Fruit fly (Drosophila melanogaster): Measurements from ENCODE around the gene CG14022.

CG14022 gene

DNA sequence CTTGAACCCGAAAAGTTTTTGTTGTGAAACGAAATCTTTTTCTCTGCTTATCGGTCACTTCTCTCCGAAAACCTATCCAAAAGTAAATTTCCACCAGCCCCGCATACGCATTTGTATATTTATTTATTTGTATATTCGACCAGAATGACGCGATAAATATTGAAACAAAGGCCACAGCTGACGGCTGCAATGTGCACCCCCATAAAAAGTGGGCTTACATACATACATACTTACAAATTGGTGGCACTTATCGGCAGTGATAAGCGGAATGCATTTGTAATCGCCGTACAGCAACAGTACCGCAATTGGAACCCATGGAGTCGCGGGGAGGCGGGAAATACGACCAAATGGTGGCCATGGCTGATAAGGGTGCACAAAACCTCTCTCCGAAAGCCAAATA, 37.5 kb downstream of the CG14022 start:
- TF ChIP-seq esn (GFP tag; optimal IDR thresholded peaks at IDR 0.05) (no peak), Met (GFP tag; optimal IDR thresholded peaks at IDR 0.05) (peak; percentile 21), Sox14 (GFP tag; optimal IDR thresholded peaks at IDR 0.05) (peak; percentile 64), svp (GFP tag) (peak; percentile 93), Hr38 (GFP tag; optimal IDR thresholded peaks at IDR 0.05) (no peak), fkh (GFP tag; optimal IDR thresholded peaks at IDR 0.05) (peak; percentile 58), lz (GFP tag; optimal IDR thresholded peaks at IDR 0.05) (no peak), Eip93F (GFP tag; optimal IDR thresholded peaks at IDR 0.05) (peak; percentile 75)

DNA sequence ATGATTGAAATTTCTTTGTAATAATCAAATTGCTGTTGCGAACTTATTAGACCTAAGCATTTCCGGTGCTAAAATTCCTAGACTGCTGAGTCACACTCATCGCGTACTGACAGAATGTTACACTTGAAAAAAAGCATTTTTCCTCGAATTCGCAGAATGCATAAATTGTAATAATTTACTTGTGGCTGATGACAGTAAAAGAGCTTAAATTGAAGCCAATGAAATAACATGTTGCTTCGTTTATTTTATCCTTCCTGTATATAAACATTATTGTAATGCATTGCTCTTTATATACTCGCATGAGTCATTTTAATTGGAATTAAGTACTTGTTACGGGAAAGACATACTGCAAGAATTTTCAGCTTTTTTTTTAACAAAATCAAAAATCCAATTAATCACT, 38.1 kb downstream of the CG14022 start:
- TF ChIP-seq Eip78C (GFP tag) = peak; percentile 68
- peak; percentile 38 for TF ChIP-seq CG31627 (GFP tag; optimal IDR thresholded peaks at IDR 0.05)
- peak; percentile 27 for TF ChIP-seq lz (GFP tag; optimal IDR thresholded peaks at IDR 0.05)
- peak; percentile 8 for TF ChIP-seq cyc (GFP tag; optimal IDR thresholded peaks at IDR 0.05)
- TF ChIP-seq CG8632 (GFP tag; optimal IDR thresholded peaks at IDR 0.05) = peak; percentile 16
- TF ChIP-seq topi (GFP tag; optimal IDR thresholded peaks at IDR 0.05) = peak; percentile 39
- TF ChIP-seq fd59A (GFP tag; optimal IDR thresholded peaks at IDR 0.05) = no peak
- peak; percentile 35 for TF ChIP-seq Hr39 (GFP tag; optimal IDR thresholded peaks at IDR 0.05)
- peak; percentile 15 for TF ChIP-seq CG10631 (GFP tag; optimal IDR thresholded peaks at IDR 0.05)
- no peak for TF ChIP-seq eg (GFP tag; IDR thresholded peaks at IDR 0.05)
- TF ChIP-seq acj6 (GFP tag; optimal IDR thresholded peaks at IDR 0.05) = peak; percentile 39
- TF ChIP-seq pdm3 (GFP tag; optimal IDR thresholded peaks at IDR 0.05) = peak; percentile 10
- peak; percentile 9 for TF ChIP-seq Sox102F (GFP tag; optimal IDR thresholded peaks at IDR 0.05)
- TF ChIP-seq CG3032 (tag; optimal IDR thresholded peaks at IDR 0.05) = peak; percentile 12
- TF ChIP-seq Ets21C (GFP tag; optimal IDR thresholded peaks at IDR 0.05) = no peak
- peak; percentile 5 for TF ChIP-seq Smox (GFP tag; optimal IDR thresholded peaks at IDR 0.05)
- no peak for TF ChIP-seq CG3919 (GFP tag; optimal IDR thresholded peaks at IDR 0.05)
- peak; percentile 46 for TF ChIP-seq CG10669 (GFP tag; optimal IDR thresholded peaks at IDR 0.05)

DNA sequence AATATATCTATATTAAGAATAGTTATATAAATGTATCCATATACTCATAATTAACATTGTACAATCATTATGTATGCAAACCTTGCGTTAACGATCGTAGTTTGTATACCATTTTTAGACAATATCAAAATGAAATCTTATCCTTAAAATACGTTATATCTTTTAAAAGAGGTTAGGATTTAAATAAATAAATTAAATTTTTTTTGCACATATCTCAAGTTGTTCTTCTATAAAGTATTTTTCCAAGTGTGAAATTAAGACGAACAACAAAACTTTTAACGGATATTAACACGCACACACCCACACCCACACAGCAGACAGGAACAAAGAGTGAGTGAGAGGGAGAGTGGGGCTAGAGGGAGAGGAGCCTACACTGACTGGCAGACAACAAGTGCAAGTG, 38.8 kb downstream of the CG14022 start:
- peak; percentile 64 for TF ChIP-seq spab (GFP tag; optimal IDR thresholded peaks at IDR 0.05)
- peak; percentile 37; the same call in 1 of the 2 replicates for TF ChIP-seq CG15336 (GFP tag; IDR thresholded peaks at IDR 0.05)
- peak; percentile 26 for TF ChIP-seq CG4318 (GFP tag; optimal IDR thresholded peaks at IDR 0.05)
- peak; percentile 45 for TF ChIP-seq lz (GFP tag; optimal IDR thresholded peaks at IDR 0.05)
- TF ChIP-seq eg (GFP tag; IDR thresholded peaks at IDR 0.05) = no peak
- TF ChIP-seq topi (GFP tag; optimal IDR thresholded peaks at IDR 0.05) = peak; percentile 41
- peak; percentile 64 for TF ChIP-seq CG9139 (GFP tag; optimal IDR thresholded peaks at IDR 0.05)
- TF ChIP-seq CG7368 (GFP tag; optimal IDR thresholded peaks at IDR 0.05) = peak; percentile 20
- TF ChIP-seq cyc (GFP tag; optimal IDR thresholded peaks at IDR 0.05) = peak; percentile 18
- peak; percentile 22 for TF ChIP-seq CG11762 (GFP tag; optimal IDR thresholded peaks at IDR 0.05; ENCODE audit: insufficient read depth)
- peak; percentile 27 to 33 for TF ChIP-seq salr (GFP tag; optimal IDR thresholded peaks at IDR 0.05)
- peak; percentile 64 for TF ChIP-seq CG1621 (tag; optimal IDR thresholded peaks at IDR 0.05)
- peak; percentile 72 for TF ChIP-seq CG10631 (GFP tag; optimal IDR thresholded peaks at IDR 0.05)
- TF ChIP-seq CG3032 (tag; optimal IDR thresholded peaks at IDR 0.05) = peak; percentile 82
- peak; percentile 58 for TF ChIP-seq Met (GFP tag; optimal IDR thresholded peaks at IDR 0.05)
- TF ChIP-seq CG34406 (GFP tag; optimal IDR thresholded peaks at IDR 0.05) = peak; percentile 69
- TF ChIP-seq achi (GFP tag; optimal IDR thresholded peaks at IDR 0.05) = peak; percentile 60
- TF ChIP-seq CG3919 (GFP tag; optimal IDR thresholded peaks at IDR 0.05) = peak; percentile 69
- TF ChIP-seq Sox15 (GFP tag; optimal IDR thresholded peaks at IDR 0.05) = peak; percentile 36
- TF ChIP-seq esn (GFP tag; optimal IDR thresholded peaks at IDR 0.05) = peak; percentile 61
- no peak for TF ChIP-seq Sox102F (GFP tag; optimal IDR thresholded peaks at IDR 0.05)
- peak; percentile 79 for TF ChIP-seq OdsH (GFP tag; optimal IDR thresholded peaks at IDR 0.05)
- peak; percentile 68 for TF ChIP-seq pdm3 (GFP tag; optimal IDR thresholded peaks at IDR 0.05)
- TF ChIP-seq CG8632 (GFP tag; optimal IDR thresholded peaks at IDR 0.05) = peak; percentile 72
- TF ChIP-seq Ets96B (tag; optimal IDR thresholded peaks at IDR 0.05) = peak; percentile 87
- peak; percentile 62 for TF ChIP-seq fd59A (GFP tag; optimal IDR thresholded peaks at IDR 0.05)
- TF ChIP-seq net (GFP tag; optimal IDR thresholded peaks at IDR 0.05) = peak; percentile 41
- no peak for TF ChIP-seq dac (GFP tag; optimal IDR thresholded peaks at IDR 0.05)
- TF ChIP-seq acj6 (GFP tag; optimal IDR thresholded peaks at IDR 0.05) = peak; percentile 70
- TF ChIP-seq CG8119 (GFP tag; IDR thresholded peaks at IDR 0.05) = peak; percentile 31; the same call in 1 of the 3 replicates
- TF ChIP-seq CG6163 (GFP tag; IDR thresholded peaks at IDR 0.05) = peak; percentile 63; the same call in 1 of the 3 replicates
- peak; percentile 9 for TF ChIP-seq Hr4 (GFP tag; optimal IDR thresholded peaks at IDR 0.05)
- TF ChIP-seq Smox (GFP tag; optimal IDR thresholded peaks at IDR 0.05) = peak; percentile 30
- peak; percentile 82 for TF ChIP-seq CG10669 (GFP tag; optimal IDR thresholded peaks at IDR 0.05)
- no peak for TF ChIP-seq Ets21C (GFP tag; optimal IDR thresholded peaks at IDR 0.05)
- TF ChIP-seq CG6854 (GFP tag; optimal IDR thresholded peaks at IDR 0.05) = no peak
- no peak for TF ChIP-seq vri (GFP tag; optimal IDR thresholded peaks at IDR 0.05)
- peak; percentile 77 for TF ChIP-seq CG6808 (GFP tag; optimal IDR thresholded peaks at IDR 0.05)
